Fruit fly (Drosophila melanogaster) whole organism, embryonic: ENCODE measurements around the gene CG31178.
A peak's percentile ranks its signal among the peaks of the same experiment; 100 is the strongest.

ENCODE experiments used
- Bdp1 ChIP-seq: fragments of 200-800 bp; sonication (Bioruptor generic); optimal IDR thresholded peaks from 3 replicates; lab custom pipeline; 2016; ENCODE audit warnings: missing biosample characterization, missing genetic modification characterization
- CG10267 ChIP-seq: fragments of 200-800 bp; sonication (Bioruptor generic); optimal IDR thresholded peaks from 2 replicates; lab custom pipeline; 2018; ENCODE audit warnings: missing biosample characterization, mild to moderate bottlenecking, missing genetic modification characterization, moderate library complexity
- CG11085 ChIP-seq: fragments of 200-800 bp; sonication (Bioruptor generic); IDR thresholded peaks from 2 replicates; pipeline ENCODE4 v1.3.6; 2022; ENCODE audit warnings: missing biosample characterization, missing genetic modification characterization
- CG11695 ChIP-seq: fragments of 200-800 bp; sonication (Bioruptor generic); IDR thresholded peaks from 3 replicates; pipeline ENCODE4 v1.3.6; 2022; ENCODE audit warnings: missing biosample characterization, missing genetic modification characterization
- CG1233 ChIP-seq: fragments of 200-800 bp; sonication (Bioruptor generic); optimal IDR thresholded peaks from 4 replicates; lab custom pipeline; 2018; ENCODE audit warnings: missing biosample characterization, mild to moderate bottlenecking, missing genetic modification characterization
- CG2120 ChIP-seq: fragments of 200-800 bp; sonication (Bioruptor generic); optimal IDR thresholded peaks from 3 replicates; lab custom pipeline; 2016; ENCODE audit warnings: missing biosample characterization, missing genetic modification characterization
- CG2202 ChIP-seq: fragments of 200-800 bp; sonication (Bioruptor generic); optimal IDR thresholded peaks from 2 replicates; lab custom pipeline; 2018; ENCODE audit warnings: missing biosample characterization, mild to moderate bottlenecking, missing genetic modification characterization
- CG2712 ChIP-seq: fragments of 200-800 bp; optimal IDR thresholded peaks from 3 replicates; lab custom pipeline; 2019; ENCODE audit warnings: missing biosample characterization, mild to moderate bottlenecking, missing genetic modification characterization, moderate library complexity
- CG31441 ChIP-seq: fragments of 200-800 bp; sonication (Bioruptor generic); IDR thresholded peaks from 2 replicates; pipeline ENCODE4 v1.3.6; 2022; ENCODE audit warnings: missing biosample characterization, missing genetic modification characterization
- CG3726 ChIP-seq: fragments of 200-800 bp; sonication (Bioruptor generic); IDR thresholded peaks from 3 replicates; pipeline ENCODE4, ENCODE4 v1.3.6; 2022; ENCODE audit warnings: missing biosample characterization, missing genetic modification characterization
- CG5953 ChIP-seq: fragments of 200-800 bp; sonication (Bioruptor generic); IDR thresholded peaks from 2 replicates; pipeline ENCODE4 v1.3.6; 2022; ENCODE audit warnings: missing biosample characterization, missing genetic modification characterization
- CG6683 ChIP-seq: fragments of 200-800 bp; sonication (Bioruptor generic); optimal IDR thresholded peaks from 2 replicates; lab custom pipeline; 2017; ENCODE audit warnings: missing biosample characterization, mild to moderate bottlenecking, missing genetic modification characterization, missing genetic modification reagents
- CG8281 ChIP-seq: fragments of 200-800 bp; sonication (Bioruptor generic); optimal IDR thresholded peaks from 2 replicates; lab custom pipeline; 2018; ENCODE audit warnings: missing biosample characterization, mild to moderate bottlenecking, missing genetic modification characterization, moderate library complexity
- CG8388 ChIP-seq: fragments of 200-800 bp; sonication (Bioruptor generic); optimal IDR thresholded peaks from 2 replicates; lab custom pipeline; 2019; ENCODE audit warnings: missing biosample characterization, mild to moderate bottlenecking, missing genetic modification characterization, moderate library complexity
- CTCF ChIP-seq: fragments of 200-800 bp; sonication (Bioruptor generic); optimal IDR thresholded peaks from 2 replicates; lab custom pipeline; 2017; ENCODE audit warnings: missing biosample characterization, mild to moderate bottlenecking, missing genetic modification characterization, moderate library complexity
- Drgx ChIP-seq: fragments of 200-800 bp; sonication (Bioruptor generic); IDR thresholded peaks from 2 replicates; pipeline ENCODE4 v1.3.6; 2022; ENCODE audit warnings: missing biosample characterization, missing genetic modification characterization
- Ets65A ChIP-seq: fragments of 200-800 bp; sonication (Bioruptor generic); peaks from one replicate; lab custom pipeline; 2016; ENCODE audit warnings: missing biosample characterization, missing genetic modification characterization
- Gug ChIP-seq: fragments of 200-800 bp; sonication (Bioruptor generic); IDR thresholded peaks from 4 replicates; pipeline ENCODE4 v1.3.6; 2022; ENCODE audit warnings: missing biosample characterization, missing genetic modification characterization
- Hey ChIP-seq: fragments of 200-800 bp; sonication (Bioruptor generic); optimal IDR thresholded peaks from 3 replicates; lab custom pipeline; 2018; ENCODE audit warnings: missing biosample characterization, mild to moderate bottlenecking, missing genetic modification characterization
- MESR4 ChIP-seq: fragments of 200-800 bp; sonication (Bioruptor generic); optimal IDR thresholded peaks from 2 replicates; lab custom pipeline; 2018; ENCODE audit warnings: missing biosample characterization, mild to moderate bottlenecking, missing genetic modification characterization, moderate library complexity
- Mrtf ChIP-seq: fragments of 200-800 bp; sonication (Bioruptor generic); IDR thresholded peaks from 3 replicates; pipeline ENCODE4 v1.3.6; 2022; ENCODE audit warnings: missing biosample characterization, missing genetic modification characterization
- Oaz ChIP-seq: fragments of 200-800 bp; sonication (Bioruptor generic); IDR thresholded peaks from 2 replicates; pipeline ENCODE4 v1.3.6; 2022; ENCODE audit warnings: missing biosample characterization, missing genetic modification characterization
- Opbp ChIP-seq: fragments of 200-800 bp; sonication (Bioruptor generic); IDR thresholded peaks from 3 replicates; pipeline ENCODE4 v1.3.6; 2022; ENCODE audit warnings: missing biosample characterization, missing genetic modification characterization; ENCODE audit not compliant: partially characterized antibody
- Pdp1 ChIP-seq, 2 experiments: fragments of 200-800 bp; sonication (Bioruptor generic); optimal IDR thresholded peaks; 3 replicates each; lab custom pipeline; 2016; ENCODE audit warnings: missing biosample characterization in 2 of 2, missing genetic modification characterization in 2 of 2, mild to moderate bottlenecking in 1 of 2, moderate library complexity in 1 of 2
- Poxn ChIP-seq: fragments of 200-800 bp; sonication (Bioruptor generic); IDR thresholded peaks from 2 replicates; pipeline ENCODE4 v1.3.6; 2022; ENCODE audit warnings: missing biosample characterization, missing genetic modification characterization
- Sry-δ ChIP-seq: fragments of 200-800 bp; sonication (Bioruptor generic); optimal IDR thresholded peaks from 2 replicates; lab custom pipeline; 2016; ENCODE audit warnings: missing biosample characterization, missing genetic modification characterization
- ase ChIP-seq: fragments of 200-800 bp; sonication (Bioruptor generic); IDR thresholded peaks from 3 replicates; pipeline ENCODE4 v1.3.6; 2022; ENCODE audit warnings: missing biosample characterization, missing genetic modification characterization
- bcd ChIP-seq: fragments of 200-800 bp; sonication (Bioruptor generic); optimal IDR thresholded peaks from 2 replicates; lab custom pipeline; 2017; ENCODE audit warnings: missing biosample characterization, mild to moderate bottlenecking, missing genetic modification characterization
- bsh ChIP-seq, 2 experiments: fragments of 200-800 bp; sonication (Bioruptor generic); optimal IDR thresholded peaks; 2 replicates each; lab custom pipeline; 2017 to 2018; ENCODE audit warnings: mild to moderate bottlenecking in 2 of 2, missing biosample characterization in 2 of 2, missing genetic modification characterization in 2 of 2, moderate library complexity in 1 of 2
- ci ChIP-seq: fragments of 200-800 bp; sonication (Bioruptor generic); IDR thresholded peaks from 3 replicates; pipeline ENCODE4 v1.3.6; 2022; ENCODE audit warnings: missing biosample characterization, missing genetic modification characterization
- croc ChIP-seq: fragments of 200-800 bp; sonication (Bioruptor generic); conservative IDR thresholded peaks from 3 replicates; pipeline ENCODE4 v1.3.6; 2022; ENCODE audit warnings: missing biosample characterization, missing genetic modification characterization
- gem ChIP-seq: fragments of 200-800 bp; sonication (Bioruptor generic); optimal IDR thresholded peaks from 2 replicates; lab custom pipeline; 2019; ENCODE audit warnings: missing biosample characterization, mild to moderate bottlenecking, missing genetic modification characterization, moderate library complexity
- kay ChIP-seq: fragments of 200-800 bp; sonication (Bioruptor generic); optimal IDR thresholded peaks from 2 replicates; lab custom pipeline; 2016; ENCODE audit warnings: missing biosample characterization, missing genetic modification characterization
- klu ChIP-seq: fragments of 200-800 bp; sonication (Bioruptor generic); IDR thresholded peaks from 2 replicates; pipeline ENCODE4 v1.3.6; 2022; ENCODE audit warnings: missing biosample characterization, missing genetic modification characterization
- lbe ChIP-seq: fragments of 200-800 bp; sonication (Bioruptor generic); optimal IDR thresholded peaks from 2 replicates; lab custom pipeline; 2016; ENCODE audit warnings: missing biosample characterization, mild to moderate bottlenecking, missing genetic modification characterization
- mld ChIP-seq: fragments of 200-800 bp; sonication (Bioruptor generic); IDR thresholded peaks from 3 replicates; pipeline ENCODE4 v1.3.6; 2022; ENCODE audit warnings: missing biosample characterization, missing genetic modification characterization; ENCODE audit not compliant: partially characterized antibody
- nom ChIP-seq: fragments of 200-800 bp; sonication (Bioruptor generic); optimal IDR thresholded peaks from 2 replicates; lab custom pipeline; 2017; ENCODE audit warnings: missing biosample characterization, missing genetic modification characterization, mild to moderate bottlenecking, moderate library complexity, missing genetic modification reagents
- odd ChIP-seq: fragments of 200-800 bp; sonication (Bioruptor generic); optimal IDR thresholded peaks from 2 replicates; lab custom pipeline; 2017; ENCODE audit warnings: missing biosample characterization, mild to moderate bottlenecking, missing genetic modification characterization
- p53 ChIP-seq: fragments of 200-800 bp; sonication (Bioruptor generic); optimal IDR thresholded peaks from 2 replicates; lab custom pipeline; 2016; ENCODE audit warnings: missing biosample characterization, missing genetic modification characterization
- sens ChIP-seq: fragments of 200-800 bp; sonication (Bioruptor generic); peaks from one replicate; lab custom pipeline; 2016; ENCODE audit warnings: missing biosample characterization, missing genetic modification characterization
- sens-2 ChIP-seq: fragments of 200-800 bp; sonication (Bioruptor generic); IDR thresholded peaks from 2 replicates; pipeline ENCODE4 v1.3.6; 2022; ENCODE audit warnings: missing biosample characterization, missing genetic modification characterization
- yki ChIP-seq: fragments of >200 bp; optimal IDR thresholded peaks from 3 replicates; lab custom pipeline; 2018

The CG31178 gene

DNA sequence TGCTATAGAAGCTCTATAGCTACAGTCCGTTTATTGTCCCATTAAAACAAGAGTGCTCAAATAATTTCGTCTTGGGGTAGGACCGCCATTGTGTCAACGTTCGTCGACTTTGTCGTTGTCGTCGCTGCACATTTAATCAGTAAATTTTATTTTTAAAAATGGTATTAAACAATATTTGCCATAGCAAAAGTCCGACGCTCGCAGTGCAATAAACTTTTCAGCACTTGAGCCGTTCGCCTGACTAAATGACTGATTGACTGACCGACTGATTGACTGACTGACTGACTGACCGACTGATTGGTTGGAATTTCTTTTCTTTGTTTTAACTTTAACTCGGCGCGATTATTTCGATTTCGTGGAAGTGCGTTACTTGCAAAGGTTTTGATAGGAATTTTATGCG is 16.4 kb downstream of the CG31178 start:
- TF ChIP-seq CG8388 (GFP tag; lab: Kevin White, UChicago) = no peak
- TF ChIP-seq CG8281 (tag; lab: Kevin White, UChicago) = peak; percentile 83
- no peak for TF ChIP-seq Bdp1 (GFP tag; lab: Kevin White, UChicago)
- no peak for TF ChIP-seq klu
- no peak for TF ChIP-seq Opbp (GFP tag; lab: Robert Waterston, UW)
- TF ChIP-seq yki (lab: Kevin White, UChicago) = no peak
- TF ChIP-seq CG1233 = no peak

DNA sequence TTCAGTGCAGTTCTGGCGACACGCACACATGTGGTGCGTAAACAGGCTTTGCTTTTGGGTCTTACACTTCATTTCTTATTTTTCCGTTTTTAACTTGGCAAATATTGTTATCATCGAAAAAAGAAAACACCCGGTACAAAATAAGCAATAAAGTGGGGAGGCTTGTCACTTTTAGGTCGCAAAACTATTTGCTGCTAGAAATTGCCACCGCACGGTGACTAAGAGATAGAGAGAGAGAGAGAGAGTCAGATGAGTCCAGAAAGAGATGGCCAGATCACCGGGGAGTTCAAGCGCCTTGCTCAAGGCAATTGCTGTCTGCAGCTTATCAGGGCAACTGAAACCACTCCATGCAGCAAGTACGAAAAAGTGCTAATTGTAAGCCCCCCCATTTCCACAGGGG is 17.2 kb downstream of the CG31178 start:
- peak; percentile 26; the same call in 1 of the 2 replicates for TF ChIP-seq Drgx
- no peak for TF ChIP-seq Poxn (GFP tag; lab: Robert Waterston, UW)

DNA sequence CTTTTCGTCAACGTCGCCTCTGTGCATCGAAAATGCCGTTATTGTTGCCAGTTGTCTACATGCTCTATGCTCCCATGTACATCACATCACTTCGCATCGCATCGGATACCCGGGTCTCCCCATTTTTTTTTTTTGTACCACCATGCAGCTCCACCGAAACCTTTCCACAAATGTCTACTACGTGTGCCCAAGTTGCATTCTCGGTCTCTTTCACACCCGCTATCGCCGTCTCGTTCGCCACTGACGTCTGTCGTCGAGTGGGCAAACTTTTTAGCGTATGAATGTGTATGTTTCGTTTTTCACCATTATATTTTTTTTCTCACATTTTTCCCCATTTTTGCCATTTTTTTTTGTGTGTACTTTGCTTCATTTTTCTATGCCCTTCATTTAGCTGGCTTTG is 18.9 kb downstream of the CG31178 start:
- TF ChIP-seq CG11695 (GFP tag; lab: Robert Waterston, UW) = no peak
- no peak for TF ChIP-seq CG2202 (tag; lab: Kevin White, UChicago)
- no peak for TF ChIP-seq bcd
- no peak for TF ChIP-seq Pdp1 (GFP tag; optimal IDR thresholded peaks at IDR 0.05; lab: Kevin White, UChicago)
- TF ChIP-seq Hey (tag; lab: Kevin White, UChicago) = no peak

DNA sequence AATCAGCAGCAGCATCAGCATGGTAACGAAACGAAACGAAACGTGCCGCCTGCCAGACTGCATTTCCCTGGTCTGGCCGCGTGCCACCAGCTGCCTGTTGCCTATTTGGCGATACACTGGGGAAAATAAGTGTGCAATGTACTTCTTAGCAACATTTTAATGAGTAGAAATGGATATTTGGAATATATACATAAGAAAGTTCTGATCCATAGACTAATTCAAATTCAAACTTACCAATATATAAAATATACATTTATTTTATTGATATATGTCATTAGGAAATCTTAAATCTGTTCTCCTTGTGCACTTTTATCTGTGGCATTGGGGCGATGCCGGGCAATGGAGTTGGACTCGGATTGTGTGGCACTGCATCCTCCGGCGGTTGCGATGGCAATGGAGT is 20.4 kb downstream of the CG31178 start:
- TF ChIP-seq bsh (GFP tag; optimal IDR thresholded peaks at IDR 0.05; lab: Kevin White, UChicago) (peak; percentile 9 to 75), sens (GFP tag; lab: Kevin White, UChicago) (peak; percentile 25), gem (peak; percentile 27), CG31441 (GFP tag; lab: Robert Waterston, UW) (0 out of 2 replicates have a peak, but pooled peaks have one; percentile 10), ase (no peak), CG2120 (GFP tag; lab: Kevin White, UChicago) (no peak), nom (GFP tag; lab: Kevin White, UChicago) (peak; percentile 60), Drgx (peak; percentile 88), CG2712 (peak; percentile 6)

DNA sequence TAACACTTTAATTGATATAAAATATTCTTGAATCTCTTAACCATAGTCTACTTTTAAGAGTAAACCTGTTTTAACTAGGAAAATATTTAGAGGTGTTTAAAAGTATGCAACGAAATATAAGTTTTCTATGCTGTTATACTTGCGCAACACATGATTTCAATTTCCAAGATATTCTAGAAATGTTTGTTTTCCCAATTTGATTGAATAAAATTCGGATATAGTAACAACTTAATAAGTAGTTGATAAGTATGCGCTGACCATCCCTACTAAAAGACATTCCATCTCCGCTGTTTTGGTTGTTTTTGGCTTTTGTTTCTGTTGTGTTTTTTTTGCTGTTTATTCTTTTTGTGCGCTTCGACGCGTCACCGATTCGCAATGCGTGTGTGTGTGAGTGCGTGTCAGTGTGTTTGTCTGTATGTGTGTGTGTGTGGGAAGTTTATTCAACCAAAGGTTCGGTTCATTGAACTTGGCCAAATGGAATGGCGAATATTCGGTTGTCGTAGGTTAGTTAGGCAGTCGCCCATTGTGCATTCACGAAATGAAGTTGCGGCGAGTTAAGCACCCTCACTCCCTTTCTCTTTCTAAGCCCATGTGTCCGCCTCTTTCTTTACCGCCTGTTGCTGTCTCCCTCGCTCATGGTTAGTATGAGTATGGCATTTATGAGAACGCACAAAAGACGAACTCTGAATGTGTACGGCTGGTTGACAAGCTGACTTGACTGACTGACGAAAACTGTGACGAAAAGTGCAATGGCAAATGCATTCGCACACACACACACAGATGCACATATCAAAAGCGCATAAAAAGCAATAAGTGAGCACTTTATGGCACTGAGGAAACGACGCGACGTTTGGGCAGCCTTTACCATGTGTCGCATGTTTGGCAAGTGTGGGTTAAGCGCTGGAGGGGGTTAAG is 22.7 kb downstream of the CG31178 start:
- TF ChIP-seq nom (GFP tag; lab: Kevin White, UChicago) = peak; percentile 55
- no peak for TF ChIP-seq CTCF (GFP tag; lab: Kevin White, UChicago)
- TF ChIP-seq Gug = no peak
- TF ChIP-seq Drgx = 0 out of 2 replicates have a peak, but pooled peaks have one; percentile 6
- peak; percentile 72 for TF ChIP-seq Ets65A (GFP tag; lab: Kevin White, UChicago)
- TF ChIP-seq ci (GFP tag; lab: Robert Waterston, UW) = 0 out of 3 replicates have a peak, but pooled peaks have one; percentile 21
- no peak for TF ChIP-seq croc (GFP tag; lab: Robert Waterston, UW)
- no peak for TF ChIP-seq p53 (GFP tag; lab: Kevin White, UChicago)

DNA sequence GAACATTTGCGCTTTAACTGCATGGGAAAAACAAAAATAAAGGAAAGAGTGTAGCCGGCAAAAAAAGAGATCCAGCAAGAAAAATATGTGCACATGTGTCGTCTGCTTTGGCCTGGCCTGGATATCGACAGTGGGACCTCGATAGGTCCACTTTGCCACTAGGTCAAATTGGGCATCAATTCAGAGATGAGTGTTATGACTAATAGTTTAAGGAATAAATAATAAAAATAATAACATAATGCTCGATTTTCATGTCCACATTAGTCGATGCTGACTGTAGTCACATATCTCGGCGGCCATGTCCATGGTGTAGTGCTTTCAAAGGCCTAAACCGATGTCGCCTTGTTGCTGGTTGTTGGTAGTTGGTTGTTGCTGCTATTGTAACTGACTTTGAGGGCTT is 24.0 kb downstream of the CG31178 start:
- 0 out of 3 replicates have a peak, but pooled peaks have one; percentile 11 for TF ChIP-seq ci (GFP tag; lab: Robert Waterston, UW)
- TF ChIP-seq Drgx = peak; percentile 96
- peak in 1 of 2 experiments; percentile 96 for TF ChIP-seq bsh (GFP tag; optimal IDR thresholded peaks at IDR 0.05; lab: Kevin White, UChicago)
- TF ChIP-seq lbe (GFP tag; lab: Kevin White, UChicago) = peak; percentile 84
- no peak for TF ChIP-seq odd (GFP tag; lab: Kevin White, UChicago)
- TF ChIP-seq sens-2 (GFP tag; lab: Robert Waterston, UW) = no peak
- TF ChIP-seq Mrtf = no peak
- TF ChIP-seq CG3726 (GFP tag; lab: Robert Waterston, UW) = no peak
- TF ChIP-seq CG5953 (GFP tag; lab: Robert Waterston, UW) = no peak
- TF ChIP-seq Sry-δ (GFP tag; lab: Kevin White, UChicago) = no peak
- no peak for TF ChIP-seq kay (GFP tag; lab: Kevin White, UChicago)
- TF ChIP-seq mld (GFP tag; lab: Robert Waterston, UW) = no peak
- TF ChIP-seq MESR4 (GFP tag; lab: Kevin White, UChicago) = no peak
- no peak for TF ChIP-seq CG10267 (tag; lab: Kevin White, UChicago)
- no peak for TF ChIP-seq Oaz (GFP tag; lab: Robert Waterston, UW)
- no peak for TF ChIP-seq CG6683 (GFP tag; lab: Kevin White, UChicago)
- TF ChIP-seq CG11085 (GFP tag; lab: Robert Waterston, UW) = no peak
